Fruit fly (Drosophila melanogaster) whole organism, embryonic: ENCODE data around the gene CG18596.

Experiments used
- Antp ChIP-seq: fragments of 200-800 bp; sonication (Bioruptor generic); optimal IDR thresholded peaks from 3 replicates; lab custom pipeline; 2016; ENCODE audit warnings: missing biosample characterization, missing genetic modification characterization
- CG10366 ChIP-seq: fragments of 200-800 bp; sonication (Bioruptor generic); IDR thresholded peaks from 2 replicates; pipeline ENCODE4 v1.3.6; 2022; ENCODE audit warnings: missing biosample characterization, missing genetic modification characterization
- CG13624 ChIP-seq: fragments of 200-800 bp; sonication (Bioruptor generic); optimal IDR thresholded peaks from 2 replicates; lab custom pipeline; 2016; ENCODE audit warnings: missing biosample characterization, missing genetic modification characterization
- CG15073 ChIP-seq: fragments of 200-800 bp; sonication (Bioruptor generic); optimal IDR thresholded peaks from 2 replicates; lab custom pipeline; 2016; ENCODE audit warnings: missing biosample characterization, missing genetic modification characterization
- CG17829 ChIP-seq: fragments of 200-800 bp; optimal IDR thresholded peaks from 2 replicates; lab custom pipeline; 2019; ENCODE audit warnings: missing biosample characterization, mild to moderate bottlenecking, missing genetic modification characterization, moderate library complexity
- CG32532 ChIP-seq: fragments of 200-800 bp; sonication (Bioruptor generic); IDR thresholded peaks from 2 replicates; pipeline ENCODE4 v1.3.6; 2022; ENCODE audit warnings: missing biosample characterization, missing genetic modification characterization
- HHEX ChIP-seq: fragments of 200-800 bp; sonication (Bioruptor generic); optimal IDR thresholded peaks from 3 replicates; lab custom pipeline; 2017; ENCODE audit warnings: missing biosample characterization, mild to moderate bottlenecking, missing genetic modification characterization, missing genetic modification reagents
- Sry-β ChIP-seq: fragments of 200-800 bp; sonication (Bioruptor generic); optimal IDR thresholded peaks from 2 replicates; lab custom pipeline; 2018; ENCODE audit warnings: missing biosample characterization, mild to moderate bottlenecking, missing genetic modification characterization, moderate library complexity
- dpn ChIP-seq, 2 experiments: fragments of 200-800 bp; sonication (Bioruptor generic); optimal IDR thresholded peaks; 3 replicates each; lab custom pipeline; 2016; ENCODE audit warnings: missing biosample characterization in 2 of 2, missing genetic modification characterization in 2 of 2
- sisA ChIP-seq: fragments of 200-800 bp; sonication (Bioruptor generic); IDR thresholded peaks from 2 replicates; pipeline ENCODE4 v1.3.6; 2022; ENCODE audit warnings: missing biosample characterization, missing genetic modification characterization

DNA sequence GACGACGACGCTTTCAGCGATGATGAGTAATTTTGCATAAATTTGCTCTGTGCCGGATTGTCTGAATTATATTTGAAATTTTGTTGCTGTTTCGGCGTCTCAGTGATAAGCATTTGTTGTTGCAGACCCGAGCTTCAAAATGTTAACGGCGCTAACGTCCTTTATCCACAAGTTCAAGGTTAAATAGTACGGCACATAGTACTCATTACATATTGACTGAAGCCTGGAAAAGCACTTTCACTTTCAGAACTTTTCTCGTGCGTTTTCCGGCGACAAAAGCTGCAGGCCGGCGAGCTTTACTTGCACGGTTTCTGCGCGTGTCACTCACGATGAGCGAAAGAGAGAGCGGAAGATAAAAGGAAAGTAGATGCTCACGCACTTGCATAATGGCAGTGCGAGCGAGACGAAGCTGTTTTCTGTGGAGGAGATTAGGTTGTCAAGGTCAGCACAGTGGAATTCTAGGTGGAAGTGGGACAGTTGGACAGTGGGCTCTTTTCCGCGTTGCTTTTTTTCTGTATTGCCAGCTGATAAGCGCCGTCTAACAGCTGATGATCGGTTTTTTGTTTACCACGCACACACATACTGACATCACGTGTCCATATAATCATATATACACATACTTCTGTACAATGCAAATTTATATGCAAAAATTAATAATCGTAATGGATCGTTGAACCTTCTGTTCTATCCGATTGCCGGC lies 7.5 kb upstream of the CG18596 start:
- TF ChIP-seq CG15073 (GFP tag; lab: Kevin White, UChicago) (no peak), CG13624 (GFP tag; lab: Kevin White, UChicago) (no peak), CG17829 (no peak), Antp (GFP tag; lab: Kevin White, UChicago) (no peak), CG10366 (no peak), dpn (GFP tag; optimal IDR thresholded peaks at IDR 0.05; lab: Kevin White, UChicago) (no peak), CG32532 (GFP tag; lab: Robert Waterston, UW) (no peak), Sry-β (GFP tag; lab: Kevin White, UChicago) (no peak), sisA (GFP tag; lab: Robert Waterston, UW) (no peak), HHEX (GFP tag; lab: Kevin White, UChicago) (no peak)
